Fruit fly (Drosophila melanogaster): ENCODE results near the gene CG6067.

Gene CG6067

dm6 chrX:5956646-5957441 is 1.4 kb downstream of the CG6067 start:
- TF ChIP-seq pan (optimal IDR thresholded peaks at IDR 0.05) (no peak), EcR (GFP tag; optimal IDR thresholded peaks at IDR 0.05) (no peak)

dm6 chrX:5964169-5964686 is 8.8 kb downstream of the CG6067 start:
- TF ChIP-seq usp (GFP tag; optimal IDR thresholded peaks at IDR 0.05) (no peak), Dll (optimal IDR thresholded peaks at IDR 0.05) (no peak), psq (optimal IDR thresholded peaks at IDR 0.05) (no peak), EcR (GFP tag; optimal IDR thresholded peaks at IDR 0.05) (no peak), CG8478 (optimal IDR thresholded peaks at IDR 0.05) (no peak), pan (optimal IDR thresholded peaks at IDR 0.05) (no peak)

- TF ChIP-seq CG8478 (optimal IDR thresholded peaks at IDR 0.05) (no peak), psq (optimal IDR thresholded peaks at IDR 0.05) (no peak), Dll (optimal IDR thresholded peaks at IDR 0.05) (no peak), EcR (GFP tag; optimal IDR thresholded peaks at IDR 0.05) (no peak), usp (GFP tag; optimal IDR thresholded peaks at IDR 0.05) (no peak), pan (optimal IDR thresholded peaks at IDR 0.05) (no peak)
Observed at dm6 chrX:5965517-5966397, 10.3 kb downstream of the CG6067 start, which contains the start of gene Grip. TSS of gene Grip (plus strand) at chrX:5966279.

dm6 chrX:5968094-5968723 is 12.8 kb downstream of the CG6067 start:
- no peak for TF ChIP-seq usp (GFP tag; optimal IDR thresholded peaks at IDR 0.05)

dm6 chrX:5969860-5970665 is 14.6 kb downstream of the CG6067 start:
- no peak for TF ChIP-seq psq (optimal IDR thresholded peaks at IDR 0.05)
- no peak for TF ChIP-seq usp (GFP tag; optimal IDR thresholded peaks at IDR 0.05)
- no peak for TF ChIP-seq EcR (GFP tag; optimal IDR thresholded peaks at IDR 0.05)
- TF ChIP-seq CG8478 (optimal IDR thresholded peaks at IDR 0.05) = no peak
- TF ChIP-seq pan (optimal IDR thresholded peaks at IDR 0.05) = no peak
- TF ChIP-seq Dll (optimal IDR thresholded peaks at IDR 0.05) = no peak

- no peak for TF ChIP-seq pan (optimal IDR thresholded peaks at IDR 0.05)
- no peak for TF ChIP-seq EcR (GFP tag; optimal IDR thresholded peaks at IDR 0.05)
- TF ChIP-seq Dll (optimal IDR thresholded peaks at IDR 0.05) = no peak
- no peak for TF ChIP-seq psq (optimal IDR thresholded peaks at IDR 0.05)
- no peak for TF ChIP-seq CG8478 (optimal IDR thresholded peaks at IDR 0.05)
- TF ChIP-seq usp (GFP tag; optimal IDR thresholded peaks at IDR 0.05) = no peak
Observed at dm6 chrX:5970666-5971057, 15.2 kb downstream of the CG6067 start.

- TF ChIP-seq usp (GFP tag; optimal IDR thresholded peaks at IDR 0.05) (no peak), psq (optimal IDR thresholded peaks at IDR 0.05) (no peak), pan (optimal IDR thresholded peaks at IDR 0.05) (no peak), CG8478 (optimal IDR thresholded peaks at IDR 0.05) (no peak), Dll (optimal IDR thresholded peaks at IDR 0.05) (no peak), EcR (GFP tag; optimal IDR thresholded peaks at IDR 0.05) (no peak)
Observed at dm6 chrX:5972030-5972429, 16.6 kb downstream of the CG6067 start.

dm6 chrX:5973389-5974025 is 18.1 kb downstream of the CG6067 start:
- TF ChIP-seq EcR (GFP tag; optimal IDR thresholded peaks at IDR 0.05) (no peak), usp (GFP tag; optimal IDR thresholded peaks at IDR 0.05) (no peak), CG8478 (optimal IDR thresholded peaks at IDR 0.05) (no peak), psq (optimal IDR thresholded peaks at IDR 0.05) (no peak), pan (optimal IDR thresholded peaks at IDR 0.05) (no peak), Dll (optimal IDR thresholded peaks at IDR 0.05) (no peak)

dm6 chrX:5974358-5975143 is 19.1 kb downstream of the CG6067 start:
- no peak for TF ChIP-seq usp (GFP tag; optimal IDR thresholded peaks at IDR 0.05)

dm6 chrX:5977113-5977512 is 21.7 kb downstream of the CG6067 start:
- no peak for TF ChIP-seq CG8478 (optimal IDR thresholded peaks at IDR 0.05)
- TF ChIP-seq Dll (optimal IDR thresholded peaks at IDR 0.05) = no peak
- no peak for TF ChIP-seq EcR (GFP tag; optimal IDR thresholded peaks at IDR 0.05)
- TF ChIP-seq psq (optimal IDR thresholded peaks at IDR 0.05) = no peak
- no peak for TF ChIP-seq pan (optimal IDR thresholded peaks at IDR 0.05)
- TF ChIP-seq usp (GFP tag; optimal IDR thresholded peaks at IDR 0.05) = no peak
